Worm (Caenorhabditis elegans) whole organism, L3 larva: Measurements from ENCODE around the gene madf-5.

ENCODE experiments used
- R02D3.7 ChIP-seq: fragments of 150-350 bp; optimal IDR thresholded peaks from 2 replicates; lab custom pipeline; 2014; ENCODE audit warnings: missing biosample characterization, missing genetic modification characterization
- ZK546.5 ChIP-seq: sonication (generic microtip); optimal IDR thresholded peaks from 2 replicates; lab custom pipeline; 2017; ENCODE audit warnings: missing biosample characterization, missing genetic modification characterization
- ama-1 ChIP-seq: fragments of 150-350 bp; optimal IDR thresholded peaks from 2 replicates; lab custom pipeline; 2018
- ceh-16 ChIP-seq: sonication (generic microtip); optimal IDR thresholded peaks from 2 replicates; lab custom pipeline; 2017; ENCODE audit warnings: missing biosample characterization, missing genetic modification characterization
- ceh-28 ChIP-seq: fragments of 150-350 bp; optimal IDR thresholded peaks from 2 replicates; lab custom pipeline; 2014; ENCODE audit warnings: missing biosample characterization, missing genetic modification reagents, missing genetic modification characterization
- ceh-82 ChIP-seq: fragments of 150-350 bp; optimal IDR thresholded peaks from 2 replicates; lab custom pipeline; 2014; ENCODE audit warnings: missing biosample characterization, missing genetic modification characterization
- ceh-9 ChIP-seq: sonication (generic microtip); optimal IDR thresholded peaks from 2 replicates; lab custom pipeline; 2018; ENCODE audit warnings: missing biosample characterization, missing genetic modification characterization
- daf-12 ChIP-seq: fragments of 150-350 bp; optimal IDR thresholded peaks from 2 replicates; lab custom pipeline; 2014; ENCODE audit warnings: missing biosample characterization, missing genetic modification reagents, missing genetic modification characterization
- elt-1 ChIP-seq: fragments of 150-350 bp; optimal IDR thresholded peaks from 2 replicates; lab custom pipeline; 2014; ENCODE audit warnings: missing biosample characterization, missing genetic modification characterization
- elt-2 ChIP-seq: sonication (generic microtip); optimal IDR thresholded peaks from 2 replicates; lab custom pipeline; 2016; ENCODE audit warnings: missing genetic modification reagents, mild to moderate bottlenecking, missing genetic modification characterization, missing compliant biosample characterization
- elt-3 ChIP-seq, 3 experiments: fragments of 150-350 bp in 1 of 3; sonication (generic microtip) in 2 of 3; optimal IDR thresholded peaks; 2 replicates in 2 of 3; 4 replicates in 1 of 3; lab custom pipeline; 2014 to 2017; ENCODE audit warnings: missing biosample characterization in 3 of 3, missing genetic modification characterization in 3 of 3
- eor-1 ChIP-seq, 2 experiments: fragments of 150-350 bp; optimal IDR thresholded peaks; 2 replicates each; lab custom pipeline; 2014 to 2018; ENCODE audit warnings: missing biosample characterization in 2 of 2, missing genetic modification characterization in 2 of 2
- fkh-10 ChIP-seq: sonication (generic microtip); optimal IDR thresholded peaks from 2 replicates; lab custom pipeline; 2017; ENCODE audit warnings: missing biosample characterization, missing genetic modification reagents, missing genetic modification characterization
- fkh-2 ChIP-seq: fragments of 150-350 bp; optimal IDR thresholded peaks from 2 replicates; lab custom pipeline; 2014; ENCODE audit warnings: missing biosample characterization, missing genetic modification reagents, missing genetic modification characterization
- fos-1 ChIP-seq: fragments of 150-350 bp; optimal IDR thresholded peaks from 2 replicates; lab custom pipeline; 2014; ENCODE audit warnings: missing biosample characterization, missing genetic modification characterization
- hmg-11 ChIP-seq: sonication (generic microtip); optimal IDR thresholded peaks from 2 replicates; lab custom pipeline; 2016; ENCODE audit warnings: missing genetic modification characterization, missing compliant biosample characterization
- lin-39 ChIP-seq: fragments of 150-350 bp; optimal IDR thresholded peaks from 2 replicates; lab custom pipeline; 2018; ENCODE audit warnings: missing biosample characterization, missing genetic modification reagents, missing genetic modification characterization
- lsy-12 ChIP-seq: sonication (generic microtip); optimal IDR thresholded peaks from 2 replicates; lab custom pipeline; 2016; ENCODE audit warnings: mild to moderate bottlenecking, missing genetic modification characterization, missing compliant biosample characterization
- nfya-1 ChIP-seq: sonication (generic microtip); optimal IDR thresholded peaks from 2 replicates; lab custom pipeline; 2017; ENCODE audit warnings: missing genetic modification characterization, mild to moderate bottlenecking, missing compliant biosample characterization, antibody characterized with exemption, moderate library complexity; ENCODE audit not compliant: insufficient read depth
- nhr-11 ChIP-seq: fragments of 150-350 bp; optimal IDR thresholded peaks from 2 replicates; lab custom pipeline; 2014; ENCODE audit warnings: missing biosample characterization, missing genetic modification characterization
- nhr-23 ChIP-seq: fragments of 150-350 bp; optimal IDR thresholded peaks from 2 replicates; lab custom pipeline; 2014; ENCODE audit warnings: missing biosample characterization, missing genetic modification reagents, missing genetic modification characterization
- nhr-237 ChIP-seq: fragments of 150-350 bp; optimal IDR thresholded peaks from 2 replicates; lab custom pipeline; 2014; ENCODE audit warnings: missing biosample characterization, missing genetic modification characterization
- nhr-43 ChIP-seq: sonication (generic microtip); optimal IDR thresholded peaks from 2 replicates; lab custom pipeline; 2016; ENCODE audit warnings: mild to moderate bottlenecking, missing genetic modification characterization, missing compliant biosample characterization; ENCODE audit not compliant: poor library complexity, severe bottlenecking
- nhr-67 ChIP-seq: fragments of 150-350 bp; optimal IDR thresholded peaks from 2 replicates; lab custom pipeline; 2014; ENCODE audit warnings: missing biosample characterization, missing genetic modification characterization
- nhr-76 ChIP-seq: fragments of 150-350 bp; sonication (generic microtip); optimal IDR thresholded peaks from 5 replicates; lab custom pipeline; 2014; ENCODE audit warnings: missing biosample characterization, missing genetic modification characterization
- pha-4 ChIP-seq: fragments of 150-350 bp; optimal IDR thresholded peaks from 2 replicates; lab custom pipeline; 2014; ENCODE audit warnings: missing biosample characterization, missing genetic modification reagents, missing genetic modification characterization
- sea-2 ChIP-seq: fragments of 150-350 bp; sonication (generic microtip); optimal IDR thresholded peaks from 4 replicates; lab custom pipeline; 2014; ENCODE audit warnings: missing biosample characterization, missing genetic modification reagents, missing genetic modification characterization
- skn-1 ChIP-seq: fragments of 150-350 bp; optimal IDR thresholded peaks from 2 replicates; lab custom pipeline; 2014; ENCODE audit warnings: missing biosample characterization, missing genetic modification characterization
- snpc-4 ChIP-seq: fragments of 150-350 bp; optimal IDR thresholded peaks from 2 replicates; lab custom pipeline; 2014; ENCODE audit warnings: missing biosample characterization, missing genetic modification characterization
- tbx-2 ChIP-seq: sonication (generic microtip); optimal IDR thresholded peaks from 2 replicates; lab custom pipeline; 2016; ENCODE audit warnings: mild to moderate bottlenecking, missing genetic modification characterization, missing compliant biosample characterization
- unc-62 ChIP-seq: fragments of 150-350 bp; sonication (generic microtip); optimal IDR thresholded peaks from 4 replicates; lab custom pipeline; 2014; ENCODE audit warnings: missing biosample characterization, missing genetic modification reagents, missing genetic modification characterization
- zag-1 ChIP-seq: fragments of 150-350 bp; optimal IDR thresholded peaks from 2 replicates; lab custom pipeline; 2014; ENCODE audit warnings: missing biosample characterization, missing genetic modification characterization
- ztf-11 ChIP-seq: fragments of 150-350 bp; optimal IDR thresholded peaks from 2 replicates; lab custom pipeline; 2014; ENCODE audit warnings: missing biosample characterization, missing genetic modification characterization

Gene madf-5

ce11 chrII:14563766-14564370, 9.5 kb upstream of the madf-5 start:
- TF ChIP-seq nfya-1 (tag; lab: Kevin White, UChicago), result peak; percentile 44

ce11 chrII:14567811-14568210, 5.6 kb upstream of the madf-5 start:
- TF ChIP-seq lsy-12 (tag; lab: Kevin White, UChicago) (no peak), hmg-11 (tag; lab: Kevin White, UChicago) (no peak), ztf-11 (tag; lab: Kevin White, UChicago) (no peak), snpc-4 (no peak), nhr-43 (no peak), ceh-28 (tag; lab: Kevin White, UChicago) (no peak), zag-1 (tag; lab: Kevin White, UChicago) (no peak), sea-2 (GFP tag; lab: Kevin White, UChicago) (no peak), ama-1 (no peak), unc-62 (GFP tag; lab: Kevin White, UChicago) (no peak), ceh-9 (tag; lab: Kevin White, UChicago) (no peak), skn-1 (tag; lab: Kevin White, UChicago) (no peak), ZK546.5 (no peak), fkh-10 (GFP tag; lab: Kevin White, UChicago) (no peak), nhr-11 (tag; lab: Kevin White, UChicago) (no peak)

- peak; percentile 56 for TF ChIP-seq hmg-11 (tag; lab: Kevin White, UChicago)
- TF ChIP-seq nhr-23 (tag; lab: Kevin White, UChicago), result no peak
- no peak for TF ChIP-seq nhr-43
- no peak for TF ChIP-seq ZK546.5
- no peak for TF ChIP-seq eor-1 (tag; optimal IDR thresholded peaks at IDR 0.05; lab: Kevin White, UChicago)
- peak; percentile 25 for TF ChIP-seq nfya-1 (tag; lab: Kevin White, UChicago)
- TF ChIP-seq daf-12 (tag; lab: Kevin White, UChicago), result no peak
- no peak for TF ChIP-seq lsy-12 (tag; lab: Kevin White, UChicago)
- TF ChIP-seq R02D3.7, result no peak
- TF ChIP-seq fkh-10 (GFP tag; lab: Kevin White, UChicago), result peak; percentile 60
- TF ChIP-seq fos-1 (tag; lab: Kevin White, UChicago), result no peak
- TF ChIP-seq nhr-237 (tag; lab: Kevin White, UChicago), result no peak
- peak; percentile 65 for TF ChIP-seq tbx-2
- TF ChIP-seq elt-2 (tag; lab: Kevin White, UChicago), result no peak
- no peak for TF ChIP-seq elt-1 (tag; lab: Kevin White, UChicago)
- peak; percentile 53 for TF ChIP-seq lin-39 (tag; lab: Kevin White, UChicago)
- no peak for TF ChIP-seq ceh-82 (tag; lab: Kevin White, UChicago)
- TF ChIP-seq nhr-76 (tag; lab: Kevin White, UChicago), result no peak
- no peak for TF ChIP-seq ceh-16 (tag; lab: Kevin White, UChicago)
- TF ChIP-seq ama-1, result no peak
- TF ChIP-seq fkh-2 (tag; lab: Kevin White, UChicago), result no peak
- no peak for TF ChIP-seq elt-3 (tag; optimal IDR thresholded peaks at IDR 0.05; lab: Kevin White, UChicago)
- TF ChIP-seq skn-1 (tag; lab: Kevin White, UChicago), result no peak
- no peak for TF ChIP-seq sea-2 (GFP tag; lab: Kevin White, UChicago)
Measured at ce11 chrII:14569322-14569721, 4.1 kb upstream of the madf-5 start.

ce11 chrII:14570541-14571160, 2.8 kb upstream of the madf-5 start:
- TF ChIP-seq fos-1 (tag; lab: Kevin White, UChicago) (no peak), pha-4 (peak; percentile 88), ceh-16 (tag; lab: Kevin White, UChicago) (no peak)

- TF ChIP-seq nhr-67 (tag; lab: Kevin White, UChicago), result no peak
- TF ChIP-seq lsy-12 (tag; lab: Kevin White, UChicago), result no peak
- TF ChIP-seq fkh-2 (tag; lab: Kevin White, UChicago), result no peak
- no peak for TF ChIP-seq daf-12 (tag; lab: Kevin White, UChicago)
Measured at ce11 chrII:14574790-14575189, 1.4 kb downstream of the madf-5 start.
